Fruit fly (Drosophila melanogaster) whole organism, prepupa: Measurements from ENCODE around the gene Pop2.

Source experiments
- CG10631 ChIP-seq: fragments of 200-800 bp; sonication (Bioruptor generic); optimal IDR thresholded peaks from 2 replicates; lab custom pipeline; 2016; ENCODE audit warnings: missing biosample characterization, missing genetic modification characterization
- CG10669 ChIP-seq: fragments of 200-800 bp; sonication (Bioruptor generic); optimal IDR thresholded peaks from 3 replicates; lab custom pipeline; 2018; ENCODE audit warnings: missing biosample characterization, mild to moderate bottlenecking, missing genetic modification characterization, moderate library complexity
- CG11902 ChIP-seq: fragments of 200-800 bp; sonication (Bioruptor generic); optimal IDR thresholded peaks from 3 replicates; lab custom pipeline; 2016; ENCODE audit warnings: missing biosample characterization, missing genetic modification characterization
- CG15336 ChIP-seq: fragments of 200-800 bp; sonication (Bioruptor generic); IDR thresholded peaks from 2 replicates; pipeline ENCODE4 v1.3.6; 2022; ENCODE audit warnings: missing biosample characterization, missing genetic modification characterization
- CG1621 ChIP-seq: fragments of 200-800 bp; sonication (Bioruptor generic); optimal IDR thresholded peaks from 3 replicates; lab custom pipeline; 2018; ENCODE audit warnings: missing biosample characterization, mild to moderate bottlenecking, missing genetic modification characterization
- CG16779 ChIP-seq: fragments of 200-800 bp; sonication (Bioruptor generic); optimal IDR thresholded peaks from 3 replicates; lab custom pipeline; 2017; ENCODE audit warnings: missing biosample characterization, mild to moderate bottlenecking, missing genetic modification characterization
- CG3032 ChIP-seq: fragments of 200-800 bp; optimal IDR thresholded peaks from 2 replicates; lab custom pipeline; 2019; ENCODE audit warnings: missing biosample characterization, mild to moderate bottlenecking, missing genetic modification characterization, moderate library complexity
- CG32006 ChIP-seq: fragments of 200-800 bp; sonication (Bioruptor generic); optimal IDR thresholded peaks from 3 replicates; lab custom pipeline; 2017; ENCODE audit warnings: missing biosample characterization, mild to moderate bottlenecking, missing genetic modification characterization
- CG34406 ChIP-seq: fragments of 200-800 bp; sonication (Bioruptor generic); optimal IDR thresholded peaks from 3 replicates; lab custom pipeline; 2016; ENCODE audit warnings: missing biosample characterization, missing genetic modification characterization
- CG4318 ChIP-seq: fragments of 200-800 bp; sonication (Bioruptor generic); optimal IDR thresholded peaks from 3 replicates; lab custom pipeline; 2017; ENCODE audit warnings: missing biosample characterization, mild to moderate bottlenecking, missing genetic modification characterization
- CG6163 ChIP-seq: fragments of 200-800 bp; sonication (Bioruptor generic); IDR thresholded peaks from 3 replicates; pipeline ENCODE4 v1.3.6; 2022; ENCODE audit warnings: missing biosample characterization, missing genetic modification characterization
- CG6276 ChIP-seq: fragments of 200-800 bp; sonication (Bioruptor generic); optimal IDR thresholded peaks from 2 replicates; lab custom pipeline; 2017; ENCODE audit warnings: missing biosample characterization, mild to moderate bottlenecking, missing genetic modification characterization
- CG6808 ChIP-seq: fragments of 200-800 bp; sonication (Bioruptor generic); optimal IDR thresholded peaks from 3 replicates; lab custom pipeline; 2017; ENCODE audit warnings: missing biosample characterization, missing genetic modification characterization, mild to moderate bottlenecking, moderate library complexity, missing genetic modification reagents
- CG6854 ChIP-seq: fragments of 200-800 bp; sonication (Bioruptor generic); optimal IDR thresholded peaks from 2 replicates; lab custom pipeline; 2017; ENCODE audit warnings: missing biosample characterization, mild to moderate bottlenecking, missing genetic modification characterization
- CG8119 ChIP-seq: fragments of 200-800 bp; sonication (Bioruptor generic); IDR thresholded peaks from 3 replicates; pipeline ENCODE4 v1.3.6; 2022; ENCODE audit warnings: missing biosample characterization, missing genetic modification characterization
- CG8319 ChIP-seq: fragments of 200-800 bp; sonication (Bioruptor generic); optimal IDR thresholded peaks from 3 replicates; lab custom pipeline; 2016; ENCODE audit warnings: missing biosample characterization, missing genetic modification characterization
- CG8632 ChIP-seq: fragments of 200-800 bp; sonication (Bioruptor generic); optimal IDR thresholded peaks from 3 replicates; lab custom pipeline; 2016; ENCODE audit warnings: missing biosample characterization, missing genetic modification characterization
- CG9139 ChIP-seq: fragments of 200-800 bp; sonication (Bioruptor generic); optimal IDR thresholded peaks from 3 replicates; lab custom pipeline; 2017; ENCODE audit warnings: missing biosample characterization, mild to moderate bottlenecking, missing genetic modification characterization
- Eip78C ChIP-seq: fragments of 200-800 bp; sonication (Bioruptor generic); peaks from one replicate; lab custom pipeline; 2016; ENCODE audit warnings: missing biosample characterization, missing genetic modification characterization
- Ets96B ChIP-seq: fragments of 200-800 bp; optimal IDR thresholded peaks from 2 replicates; lab custom pipeline; 2019; ENCODE audit warnings: missing biosample characterization, mild to moderate bottlenecking, missing genetic modification characterization, moderate library complexity
- Hr39 ChIP-seq: fragments of 200-800 bp; sonication (Bioruptor generic); optimal IDR thresholded peaks from 2 replicates; lab custom pipeline; 2016; ENCODE audit warnings: missing biosample characterization, missing genetic modification characterization
- Hr4 ChIP-seq: fragments of 200-800 bp; sonication (Bioruptor generic); optimal IDR thresholded peaks from 3 replicates; lab custom pipeline; 2016; ENCODE audit warnings: missing biosample characterization, missing genetic modification characterization
- Lpt ChIP-seq: fragments of 200-800 bp; sonication (Bioruptor generic); optimal IDR thresholded peaks from 3 replicates; lab custom pipeline; 2016; ENCODE audit warnings: missing biosample characterization, missing genetic modification characterization
- OdsH ChIP-seq: fragments of 200-800 bp; sonication (Bioruptor generic); optimal IDR thresholded peaks from 3 replicates; lab custom pipeline; 2016; ENCODE audit warnings: missing biosample characterization, missing genetic modification characterization
- Sox14 ChIP-seq: fragments of 200-800 bp; sonication (Bioruptor generic); optimal IDR thresholded peaks from 3 replicates; lab custom pipeline; 2016; ENCODE audit warnings: missing biosample characterization, missing genetic modification characterization
- Sox15 ChIP-seq: fragments of 200-800 bp; sonication (Bioruptor generic); optimal IDR thresholded peaks from 3 replicates; lab custom pipeline; 2016; ENCODE audit warnings: missing biosample characterization, missing genetic modification characterization
- achi ChIP-seq: fragments of 200-800 bp; sonication (Bioruptor generic); optimal IDR thresholded peaks from 3 replicates; lab custom pipeline; 2016; ENCODE audit warnings: missing biosample characterization, missing genetic modification characterization
- acj6 ChIP-seq: fragments of 200-800 bp; sonication (Bioruptor generic); optimal IDR thresholded peaks from 3 replicates; lab custom pipeline; 2016; ENCODE audit warnings: missing biosample characterization, missing genetic modification characterization
- cyc ChIP-seq: fragments of 200-800 bp; sonication (Bioruptor generic); optimal IDR thresholded peaks from 3 replicates; lab custom pipeline; 2016; ENCODE audit warnings: missing biosample characterization, missing genetic modification characterization
- dac ChIP-seq: fragments of 200-800 bp; sonication (Bioruptor generic); optimal IDR thresholded peaks from 2 replicates; lab custom pipeline; 2017; ENCODE audit warnings: missing biosample characterization, mild to moderate bottlenecking, missing genetic modification characterization
- dsx ChIP-seq: fragments of 200-800 bp; optimal IDR thresholded peaks from 3 replicates; lab custom pipeline; 2019; ENCODE audit warnings: missing biosample characterization, mild to moderate bottlenecking, missing genetic modification characterization, moderate library complexity; ENCODE audit not compliant: poor library complexity, severe bottlenecking
- eg ChIP-seq: fragments of 200-800 bp; sonication (Bioruptor generic); IDR thresholded peaks from 3 replicates; pipeline ENCODE4 v1.3.6; 2022; ENCODE audit warnings: missing biosample characterization, missing genetic modification characterization
- esn ChIP-seq: fragments of 200-800 bp; sonication (Bioruptor generic); optimal IDR thresholded peaks from 2 replicates; lab custom pipeline; 2016; ENCODE audit warnings: missing biosample characterization, mild to moderate bottlenecking, missing genetic modification characterization, moderate library complexity
- fd59A ChIP-seq: fragments of 200-800 bp; sonication (Bioruptor generic); optimal IDR thresholded peaks from 2 replicates; lab custom pipeline; 2017; ENCODE audit warnings: missing biosample characterization, mild to moderate bottlenecking, missing genetic modification characterization, missing genetic modification reagents
- fd85E ChIP-seq: fragments of 200-800 bp; sonication (Bioruptor generic); optimal IDR thresholded peaks from 3 replicates; lab custom pipeline; 2016; ENCODE audit warnings: missing biosample characterization, missing genetic modification characterization
- fkh ChIP-seq: fragments of 200-800 bp; sonication (Bioruptor generic); optimal IDR thresholded peaks from 3 replicates; lab custom pipeline; 2017; ENCODE audit warnings: missing biosample characterization, mild to moderate bottlenecking, missing genetic modification characterization, moderate library complexity
- net ChIP-seq: fragments of 200-800 bp; sonication (Bioruptor generic); optimal IDR thresholded peaks from 3 replicates; lab custom pipeline; 2016; ENCODE audit warnings: missing biosample characterization, missing genetic modification characterization
- pdm3 ChIP-seq: fragments of 200-800 bp; sonication (Bioruptor generic); optimal IDR thresholded peaks from 3 replicates; lab custom pipeline; 2016; ENCODE audit warnings: missing biosample characterization, missing genetic modification characterization
- salr ChIP-seq, 2 experiments: fragments of 200-800 bp; sonication (Bioruptor generic); optimal IDR thresholded peaks; 3 replicates each; lab custom pipeline; 2016 to 2018; ENCODE audit warnings: missing biosample characterization in 2 of 2, missing genetic modification characterization in 2 of 2, mild to moderate bottlenecking in 1 of 2
- spab ChIP-seq: fragments of 200-800 bp; sonication (Bioruptor generic); optimal IDR thresholded peaks from 2 replicates; lab custom pipeline; 2017; ENCODE audit warnings: missing biosample characterization, mild to moderate bottlenecking, missing genetic modification characterization, missing genetic modification reagents
- ss ChIP-seq, 2 experiments: fragments of 200-800 bp; sonication (Bioruptor generic); optimal IDR thresholded peaks; 2 replicates in 1 of 2; 3 replicates in 1 of 2; lab custom pipeline; 2017 to 2018; ENCODE audit warnings: mild to moderate bottlenecking in 2 of 2, missing biosample characterization in 2 of 2, missing genetic modification characterization in 2 of 2, moderate library complexity in 1 of 2
- vri ChIP-seq: fragments of 200-800 bp; sonication (Bioruptor generic); optimal IDR thresholded peaks from 3 replicates; lab custom pipeline; 2016; ENCODE audit warnings: missing biosample characterization, mild to moderate bottlenecking, missing genetic modification characterization

Gene Pop2

DNA sequence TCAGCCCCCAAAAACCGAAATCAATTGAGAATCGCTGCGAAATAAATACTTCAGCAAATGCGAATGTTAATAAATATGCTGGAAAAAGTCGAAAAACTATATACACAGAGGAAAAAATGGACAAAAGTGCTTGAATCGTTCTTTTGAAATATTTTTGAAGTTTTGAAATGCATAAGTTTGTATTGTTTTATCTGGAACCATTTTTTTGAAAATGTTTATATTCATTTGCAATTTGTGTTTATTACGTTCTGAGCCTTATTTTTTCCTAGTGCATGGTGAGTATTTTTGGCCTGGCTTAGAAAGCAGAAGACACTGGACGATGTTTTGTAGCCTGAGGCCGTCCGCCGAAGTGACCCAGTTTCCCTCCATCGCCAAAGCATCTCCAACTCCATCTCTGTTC, 22.2 kb upstream of the Pop2 start (continued):
- peak; percentile 37 for TF ChIP-seq esn (GFP tag; lab: Kevin White, UChicago)
- no peak for TF ChIP-seq CG8319
- no peak for TF ChIP-seq Lpt (GFP tag; lab: Kevin White, UChicago)
- TF ChIP-seq CG6276 (GFP tag; lab: Kevin White, UChicago) = peak; percentile 56
- no peak for TF ChIP-seq CG6854 (GFP tag; lab: Kevin White, UChicago)
- peak; percentile 53; the same call in 1 of the 3 replicates for TF ChIP-seq CG8119
- TF ChIP-seq CG6163 (GFP tag; lab: Robert Waterston, UW) = peak; percentile 31; the same call in 2 of the 3 replicates

DNA sequence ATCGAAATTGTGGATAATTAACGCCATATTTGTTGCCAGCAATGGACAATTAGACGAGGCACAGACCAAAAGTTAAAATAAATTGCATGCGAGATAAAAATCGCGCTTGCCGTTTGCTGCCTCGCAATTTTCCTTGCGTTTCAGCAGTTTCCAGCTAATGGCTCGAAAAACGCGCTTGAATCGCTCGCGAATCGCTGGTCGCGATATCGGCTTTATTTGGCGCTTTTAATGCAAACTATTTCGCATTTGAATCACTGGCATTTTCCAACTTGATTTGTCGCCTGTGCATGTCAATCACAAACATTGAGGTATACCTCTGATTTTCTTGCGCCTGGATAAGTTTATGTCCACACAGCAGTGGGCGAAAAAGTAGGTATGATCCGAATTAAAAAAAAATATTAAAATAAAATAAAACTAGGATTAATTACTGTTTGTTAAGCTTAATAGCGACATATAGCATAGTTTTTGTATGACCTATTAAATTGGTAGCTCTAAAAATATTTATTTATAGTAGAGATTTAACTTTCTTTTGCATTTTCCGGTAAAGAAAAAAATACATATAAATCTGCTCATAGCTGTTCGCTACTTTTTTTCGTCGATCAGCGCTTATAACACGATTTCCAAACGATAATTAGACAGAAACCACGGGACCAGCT, 20.6 kb upstream of the Pop2 start:
- TF ChIP-seq salr (GFP tag; optimal IDR thresholded peaks at IDR 0.05; lab: Kevin White, UChicago) = no peak
- TF ChIP-seq CG32006 (GFP tag; lab: Kevin White, UChicago) = peak; percentile 73
- 0 out of 3 replicates have a peak, but pooled peaks have one; percentile 58 for TF ChIP-seq eg (GFP tag; lab: Robert Waterston, UW)
- TF ChIP-seq CG6276 (GFP tag; lab: Kevin White, UChicago) = peak; percentile 59
- TF ChIP-seq achi (GFP tag; lab: Kevin White, UChicago) = peak; percentile 29
- no peak for TF ChIP-seq CG10631 (GFP tag; lab: Kevin White, UChicago)
- TF ChIP-seq pdm3 (GFP tag; lab: Kevin White, UChicago) = peak; percentile 30
- peak; percentile 45 for TF ChIP-seq CG4318 (GFP tag; lab: Kevin White, UChicago)
- TF ChIP-seq vri (GFP tag; lab: Kevin White, UChicago) = no peak
- no peak for TF ChIP-seq CG1621 (tag; lab: Kevin White, UChicago)
- peak; percentile 68 for TF ChIP-seq CG15336 (GFP tag; lab: Robert Waterston, UW)
- TF ChIP-seq net = no peak
- peak; percentile 9 for TF ChIP-seq OdsH (GFP tag; lab: Kevin White, UChicago)
- TF ChIP-seq esn (GFP tag; lab: Kevin White, UChicago) = peak; percentile 11
- peak; percentile 59 for TF ChIP-seq Eip78C (GFP tag; lab: Kevin White, UChicago)
- TF ChIP-seq CG8119 = peak; percentile 63; the same call in 2 of the 3 replicates
- TF ChIP-seq Hr4 (GFP tag; lab: Kevin White, UChicago) = peak; percentile 45

DNA sequence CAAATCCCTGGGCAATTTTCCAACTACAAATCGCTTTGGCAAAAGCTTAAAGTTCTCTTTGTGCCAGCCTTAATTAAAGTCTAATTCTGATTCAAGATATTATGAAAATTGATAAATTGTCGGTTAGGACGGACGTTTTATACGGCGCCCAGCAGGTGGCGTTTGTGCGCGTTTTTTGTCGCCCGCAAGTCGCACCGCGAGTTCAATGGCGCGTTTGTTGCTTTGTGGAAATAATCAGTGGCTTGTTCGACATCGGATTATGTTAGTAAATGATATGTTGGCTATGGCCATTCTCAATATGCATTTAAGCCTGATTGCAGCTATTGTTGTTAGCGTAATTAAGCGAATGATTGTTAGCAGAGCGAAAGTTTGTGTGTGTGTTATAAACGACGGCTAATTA, 19.2 kb upstream of the Pop2 start:
- TF ChIP-seq CG8319 (no peak), pdm3 (GFP tag; lab: Kevin White, UChicago) (no peak), esn (GFP tag; lab: Kevin White, UChicago) (no peak), Sox15 (GFP tag; lab: Kevin White, UChicago) (no peak), fd85E (GFP tag; lab: Kevin White, UChicago) (no peak), cyc (GFP tag; lab: Kevin White, UChicago) (no peak), CG11902 (GFP tag; lab: Kevin White, UChicago) (no peak), dsx (GFP tag; lab: Kevin White, UChicago) (no peak), CG8119 (no peak)

dm6 chr3L:12016186-12016585, 13.5 kb upstream of the Pop2 start:
- TF ChIP-seq salr (GFP tag; optimal IDR thresholded peaks at IDR 0.05; lab: Kevin White, UChicago) (no peak), spab (no peak), Hr4 (GFP tag; lab: Kevin White, UChicago) (no peak), fd85E (GFP tag; lab: Kevin White, UChicago) (no peak), CG3032 (tag; lab: Kevin White, UChicago) (peak; percentile 5), CG1621 (tag; lab: Kevin White, UChicago) (no peak), CG6163 (GFP tag; lab: Robert Waterston, UW) (peak; percentile 80), CG10669 (GFP tag; lab: Kevin White, UChicago) (no peak), Ets96B (tag; lab: Kevin White, UChicago) (peak; percentile 24), fkh (GFP tag; lab: Kevin White, UChicago) (no peak), CG8632 (GFP tag; lab: Kevin White, UChicago) (peak; percentile 76), Hr39 (GFP tag; lab: Kevin White, UChicago) (peak; percentile 39), CG6854 (GFP tag; lab: Kevin White, UChicago) (peak; percentile 68), OdsH (GFP tag; lab: Kevin White, UChicago) (peak; percentile 62), CG6808 (no peak), CG34406 (peak; percentile 68), fd59A (no peak), ss (GFP tag; optimal IDR thresholded peaks at IDR 0.05; lab: Kevin White, UChicago) (no peak), Sox14 (GFP tag; lab: Kevin White, UChicago) (peak; percentile 4), dac (GFP tag; lab: Kevin White, UChicago) (no peak), CG9139 (GFP tag; lab: Kevin White, UChicago) (no peak), CG16779 (tag; lab: Kevin White, UChicago) (no peak), net (peak; percentile 21), eg (GFP tag; lab: Robert Waterston, UW) (peak; percentile 80), acj6 (GFP tag; lab: Kevin White, UChicago) (peak; percentile 53), CG10631 (GFP tag; lab: Kevin White, UChicago) (peak; percentile 22), pdm3 (GFP tag; lab: Kevin White, UChicago) (peak; percentile 6)
